Fruit fly (Drosophila melanogaster) whole organism, embryonic: ENCODE measurements around the gene CG42591.

Experiments
- Ada2b ChIP-seq: fragments of 200-800 bp; sonication (Bioruptor generic); IDR thresholded peaks from 2 replicates; pipeline ENCODE4 v1.3.6; 2022; ENCODE audit warnings: missing biosample characterization, missing genetic modification characterization
- Atf6 ChIP-seq: fragments of 200-800 bp; sonication (Bioruptor generic); IDR thresholded peaks from 2 replicates; pipeline ENCODE4 v1.3.6; 2022; ENCODE audit warnings: missing biosample characterization, missing genetic modification characterization
- Blimp-1 ChIP-seq: fragments of 200-800 bp; sonication (Bioruptor generic); optimal IDR thresholded peaks from 3 replicates; lab custom pipeline; 2018; ENCODE audit warnings: missing biosample characterization, missing genetic modification characterization, mild to moderate bottlenecking, moderate library complexity, missing genetic modification reagents
- CG12104 ChIP-seq: fragments of 200-800 bp; sonication (Bioruptor generic); optimal IDR thresholded peaks from 3 replicates; lab custom pipeline; 2016; ENCODE audit warnings: missing biosample characterization, missing genetic modification characterization
- CG1233 ChIP-seq: fragments of 200-800 bp; sonication (Bioruptor generic); optimal IDR thresholded peaks from 4 replicates; lab custom pipeline; 2018; ENCODE audit warnings: missing biosample characterization, mild to moderate bottlenecking, missing genetic modification characterization
- CG13424 ChIP-seq: fragments of 200-800 bp; sonication (Bioruptor generic); optimal IDR thresholded peaks from 2 replicates; lab custom pipeline; 2019; ENCODE audit warnings: missing biosample characterization, mild to moderate bottlenecking, missing genetic modification characterization, moderate library complexity
- CG14710 ChIP-seq: fragments of 200-800 bp; sonication (Bioruptor generic); optimal IDR thresholded peaks from 3 replicates; lab custom pipeline; 2019; ENCODE audit warnings: missing biosample characterization, mild to moderate bottlenecking, missing genetic modification characterization, moderate library complexity
- CG15011 ChIP-seq: fragments of 200-800 bp; sonication (Bioruptor generic); optimal IDR thresholded peaks from 3 replicates; lab custom pipeline; 2018; ENCODE audit warnings: missing biosample characterization, mild to moderate bottlenecking, missing genetic modification characterization
- CG16813 ChIP-seq: fragments of 200-800 bp; sonication (Bioruptor generic); IDR thresholded peaks from 3 replicates; pipeline ENCODE4 v1.3.6; 2022; ENCODE audit warnings: missing biosample characterization, missing genetic modification characterization; ENCODE audit not compliant: partially characterized antibody
- CG18764 ChIP-seq: fragments of 200-800 bp; sonication (Bioruptor generic); optimal IDR thresholded peaks from 3 replicates; lab custom pipeline; 2016; ENCODE audit warnings: missing biosample characterization, missing genetic modification characterization
- CG2199 ChIP-seq: fragments of 200-800 bp; sonication (Bioruptor generic); IDR thresholded peaks from 3 replicates; pipeline ENCODE4 v1.3.6; 2022; ENCODE audit warnings: missing biosample characterization, missing genetic modification characterization
- CG2875 ChIP-seq: fragments of 200-800 bp; sonication (Bioruptor generic); optimal IDR thresholded peaks from 2 replicates; lab custom pipeline; 2017; ENCODE audit warnings: missing biosample characterization, mild to moderate bottlenecking, missing genetic modification characterization, missing genetic modification reagents
- CG3407 ChIP-seq: fragments of 200-800 bp; sonication (Bioruptor generic); optimal IDR thresholded peaks from 2 replicates; lab custom pipeline; 2018; ENCODE audit warnings: missing biosample characterization, mild to moderate bottlenecking, missing genetic modification characterization
- CG42726 ChIP-seq: fragments of 200-800 bp; sonication (Bioruptor generic); IDR thresholded peaks from 2 replicates; pipeline ENCODE4 v1.3.6; 2022; ENCODE audit warnings: missing biosample characterization, missing genetic modification characterization; ENCODE audit not compliant: partially characterized antibody
- CG9437 ChIP-seq: fragments of 200-800 bp; sonication (Bioruptor generic); optimal IDR thresholded peaks from 2 replicates; lab custom pipeline; 2018; ENCODE audit warnings: missing biosample characterization, mild to moderate bottlenecking, missing genetic modification characterization
- Camta ChIP-seq: fragments of 200-800 bp; sonication (Bioruptor generic); optimal IDR thresholded peaks from 2 replicates; lab custom pipeline; 2016; ENCODE audit warnings: missing biosample characterization, missing genetic modification characterization
- D19B ChIP-seq: fragments of 200-800 bp; sonication (Bioruptor generic); optimal IDR thresholded peaks from 2 replicates; lab custom pipeline; 2017; ENCODE audit warnings: missing biosample characterization, mild to moderate bottlenecking, missing genetic modification characterization
- Dfd ChIP-seq, 2 experiments: fragments of >200 bp; optimal IDR thresholded peaks; 2 replicates each; lab custom pipeline; 2017; ENCODE audit warnings: missing biosample characterization in 2 of 2, missing genetic modification characterization in 2 of 2
- Dp ChIP-seq: fragments of 200-800 bp; sonication (Bioruptor generic); optimal IDR thresholded peaks from 2 replicates; lab custom pipeline; 2018; ENCODE audit warnings: missing biosample characterization, mild to moderate bottlenecking, missing genetic modification characterization, moderate library complexity
- Drgx ChIP-seq: fragments of 200-800 bp; sonication (Bioruptor generic); IDR thresholded peaks from 2 replicates; pipeline ENCODE4 v1.3.6; 2022; ENCODE audit warnings: missing biosample characterization, missing genetic modification characterization
- Fer3 ChIP-seq: fragments of 200-800 bp; sonication (Bioruptor generic); optimal IDR thresholded peaks from 2 replicates; lab custom pipeline; 2018; ENCODE audit warnings: missing biosample characterization, mild to moderate bottlenecking, missing genetic modification characterization, moderate library complexity
- Lhr ChIP-seq: fragments of 200-800 bp; sonication (Bioruptor generic); optimal IDR thresholded peaks from 3 replicates; lab custom pipeline; 2017; ENCODE audit warnings: mild to moderate bottlenecking, missing biosample characterization, missing genetic modification reagents, missing genetic modification characterization
- Meics ChIP-seq: fragments of 200-800 bp; sonication (Bioruptor generic); optimal IDR thresholded peaks from 2 replicates; lab custom pipeline; 2017; ENCODE audit warnings: missing biosample characterization, mild to moderate bottlenecking, missing genetic modification characterization
- Sry-β ChIP-seq: fragments of 200-800 bp; sonication (Bioruptor generic); optimal IDR thresholded peaks from 2 replicates; lab custom pipeline; 2018; ENCODE audit warnings: missing biosample characterization, mild to moderate bottlenecking, missing genetic modification characterization, moderate library complexity
- Ssrp ChIP-seq: fragments of 200-800 bp; sonication (Bioruptor generic); optimal IDR thresholded peaks from 2 replicates; lab custom pipeline; 2018; ENCODE audit warnings: missing biosample characterization, mild to moderate bottlenecking, missing genetic modification characterization, moderate library complexity
- Tbp ChIP-seq: fragments of >200 bp; optimal IDR thresholded peaks from 2 replicates; lab custom pipeline; 2018; ENCODE audit warnings: missing biosample characterization, missing genetic modification characterization
- Vsx1 ChIP-seq: fragments of 200-800 bp; sonication (Bioruptor generic); optimal IDR thresholded peaks from 2 replicates; lab custom pipeline; 2017; ENCODE audit warnings: missing biosample characterization, mild to moderate bottlenecking, missing genetic modification characterization, missing genetic modification reagents
- Xrp1 ChIP-seq: fragments of 200-800 bp; sonication (Bioruptor generic); IDR thresholded peaks from 2 replicates; pipeline ENCODE4 v1.3.6; 2022; ENCODE audit warnings: missing biosample characterization, missing genetic modification characterization
- chif ChIP-seq, 2 experiments: fragments of 200-800 bp; sonication (Bioruptor generic); optimal IDR thresholded peaks; 3 replicates each; lab custom pipeline; 2016; ENCODE audit warnings: missing biosample characterization in 2 of 2, missing genetic modification characterization in 2 of 2
- cwo ChIP-seq: fragments of 200-800 bp; sonication (Bioruptor generic); optimal IDR thresholded peaks from 3 replicates; lab custom pipeline; 2017; ENCODE audit warnings: missing biosample characterization, missing genetic modification characterization, mild to moderate bottlenecking, moderate library complexity, missing genetic modification reagents
- dpn ChIP-seq, 2 experiments: fragments of 200-800 bp; sonication (Bioruptor generic); optimal IDR thresholded peaks; 3 replicates each; lab custom pipeline; 2016; ENCODE audit warnings: missing biosample characterization in 2 of 2, missing genetic modification characterization in 2 of 2
- en ChIP-seq: fragments of 200-800 bp; sonication (Bioruptor generic); optimal IDR thresholded peaks from 2 replicates; lab custom pipeline; 2016; ENCODE audit warnings: missing biosample characterization, missing genetic modification characterization
- ewg ChIP-seq: fragments of 200-800 bp; sonication (Bioruptor generic); optimal IDR thresholded peaks from 3 replicates; lab custom pipeline; 2017; ENCODE audit warnings: mild to moderate bottlenecking, missing biosample characterization, missing genetic modification reagents, missing genetic modification characterization
- gem ChIP-seq: fragments of 200-800 bp; sonication (Bioruptor generic); optimal IDR thresholded peaks from 2 replicates; lab custom pipeline; 2019; ENCODE audit warnings: missing biosample characterization, mild to moderate bottlenecking, missing genetic modification characterization, moderate library complexity
- lab ChIP-seq: fragments of 200-800 bp; sonication (Bioruptor generic); optimal IDR thresholded peaks from 3 replicates; lab custom pipeline; 2017; ENCODE audit warnings: missing biosample characterization, missing genetic modification characterization, mild to moderate bottlenecking, moderate library complexity, missing genetic modification reagents
- lilli ChIP-seq: fragments of 200-800 bp; sonication (Bioruptor generic); optimal IDR thresholded peaks from 3 replicates; lab custom pipeline; 2016; ENCODE audit warnings: missing biosample characterization, missing genetic modification characterization
- lola ChIP-seq, 3 experiments: fragments of >200 bp in 2 of 3; fragments of 200-800 bp in 1 of 3; sonication (Bioruptor generic) in 1 of 3; optimal IDR thresholded peaks; 2 replicates each; lab custom pipeline; 2017 to 2019; ENCODE audit warnings: missing biosample characterization in 3 of 3, missing genetic modification characterization in 3 of 3, mild to moderate bottlenecking in 1 of 3, moderate library complexity in 1 of 3
- luna ChIP-seq: fragments of 200-800 bp; sonication (Bioruptor generic); optimal IDR thresholded peaks from 2 replicates; lab custom pipeline; 2016; ENCODE audit warnings: missing biosample characterization, missing genetic modification characterization
- run ChIP-seq: fragments of 200-800 bp; sonication (Bioruptor generic); optimal IDR thresholded peaks from 3 replicates; lab custom pipeline; 2018; ENCODE audit warnings: missing biosample characterization, mild to moderate bottlenecking, missing genetic modification characterization
- sim ChIP-seq: fragments of 200-800 bp; sonication (Bioruptor generic); IDR thresholded peaks from 2 replicates; pipeline ENCODE4 v1.3.6; 2022; ENCODE audit warnings: missing biosample characterization, missing genetic modification characterization
- slou ChIP-seq: fragments of 200-800 bp; sonication (Bioruptor generic); optimal IDR thresholded peaks from 3 replicates; lab custom pipeline; 2016; ENCODE audit warnings: missing biosample characterization, missing genetic modification characterization
- sr ChIP-seq: fragments of 200-800 bp; sonication (Bioruptor generic); IDR thresholded peaks from 3 replicates; pipeline ENCODE4 v1.3.6; 2022; ENCODE audit warnings: missing biosample characterization, missing genetic modification characterization
- stc ChIP-seq: fragments of 200-800 bp; sonication (Bioruptor generic); IDR thresholded peaks from 2 replicates; pipeline ENCODE4 v1.3.6; 2022; ENCODE audit warnings: missing biosample characterization, missing genetic modification characterization
- tio ChIP-seq: fragments of 200-800 bp; sonication (Bioruptor generic); optimal IDR thresholded peaks from 2 replicates; lab custom pipeline; 2017; ENCODE audit warnings: missing biosample characterization, missing genetic modification characterization, inconsistent platforms
- tna ChIP-seq: fragments of 200-800 bp; sonication (Bioruptor generic); IDR thresholded peaks from 2 replicates; pipeline ENCODE4 v1.3.6; 2022; ENCODE audit warnings: missing biosample characterization, missing genetic modification characterization; ENCODE audit not compliant: partially characterized antibody
- usp ChIP-seq: fragments of >200 bp; optimal IDR thresholded peaks from 2 replicates; lab custom pipeline; 2017; ENCODE audit warnings: missing biosample characterization, missing genetic modification characterization
- wek ChIP-seq: fragments of 200-800 bp; sonication (Bioruptor generic); optimal IDR thresholded peaks from 3 replicates; lab custom pipeline; 2018; ENCODE audit warnings: missing biosample characterization, mild to moderate bottlenecking, missing genetic modification characterization, moderate library complexity
- zen ChIP-seq: fragments of 200-800 bp; sonication (Bioruptor generic); optimal IDR thresholded peaks from 3 replicates; lab custom pipeline; 2018; ENCODE audit warnings: missing biosample characterization, mild to moderate bottlenecking, missing genetic modification characterization, moderate library complexity
- zfh2 ChIP-seq: fragments of 200-800 bp; sonication (Bioruptor generic); optimal IDR thresholded peaks from 2 replicates; lab custom pipeline; 2016; ENCODE audit warnings: missing biosample characterization, missing genetic modification characterization

Gene CG42591

dm6 chr3L:8056740-8057253 lies 13.0 kb downstream of the CG42591 start (continued):
- TF ChIP-seq cwo (peak; percentile 40), Ssrp (peak; percentile 41), lola (GFP tag; optimal IDR thresholded peaks at IDR 0.05; lab: Kevin White, UChicago) (peak in 1 of 3 experiments; percentile 36), CG42726 (GFP tag; lab: Robert Waterston, UW) (no peak), Blimp-1 (GFP tag; lab: Kevin White, UChicago) (peak; percentile 57), Camta (GFP tag; lab: Kevin White, UChicago) (peak; percentile 29), Ada2b (GFP tag; lab: Robert Waterston, UW) (peak; percentile 59; the same call in 1 of the 2 replicates), lab (GFP tag; lab: Kevin White, UChicago) (peak; percentile 71), Meics (peak; percentile 64), en (GFP tag; lab: Kevin White, UChicago) (no peak), Xrp1 (GFP tag; lab: Robert Waterston, UW) (peak; percentile 46), CG3407 (GFP tag; lab: Kevin White, UChicago) (peak; percentile 35), CG1233 (peak; percentile 32), Vsx1 (GFP tag; lab: Kevin White, UChicago) (peak; percentile 1), Tbp (GFP tag; lab: Kevin White, UChicago) (no peak), CG12104 (no peak), Drgx (peak; percentile 76; the same call in 1 of the 2 replicates), zen (no peak), chif (GFP tag; optimal IDR thresholded peaks at IDR 0.05; lab: Kevin White, UChicago) (peak in 1 of 2 experiments; percentile 16), CG16813 (GFP tag; lab: Robert Waterston, UW) (no peak), lilli (GFP tag; lab: Kevin White, UChicago) (peak; percentile 9), CG9437 (GFP tag; lab: Kevin White, UChicago) (peak; percentile 53), luna (no peak), Dfd (GFP tag; optimal IDR thresholded peaks at IDR 0.05; lab: Kevin White, UChicago) (no peak), CG14710 (tag; lab: Kevin White, UChicago) (peak; percentile 17), stc (GFP tag; lab: Robert Waterston, UW) (peak; percentile 39; the same call in 1 of the 2 replicates), slou (GFP tag; lab: Kevin White, UChicago) (peak; percentile 26), tna (GFP tag; lab: Robert Waterston, UW) (no peak), dpn (GFP tag; optimal IDR thresholded peaks at IDR 0.05; lab: Kevin White, UChicago) (peak in 1 of 2 experiments; percentile 28), CG18764 (peak; percentile 24), CG2875 (peak; percentile 41), gem (tag; lab: Kevin White, UChicago) (peak; percentile 61), D19B (GFP tag; lab: Kevin White, UChicago) (peak; percentile 41), Sry-β (GFP tag; lab: Kevin White, UChicago) (no peak), sim (GFP tag; lab: Robert Waterston, UW) (no peak), ewg (GFP tag; lab: Kevin White, UChicago) (peak; percentile 5), run (tag; lab: Kevin White, UChicago) (no peak), CG15011 (GFP tag; lab: Kevin White, UChicago) (peak; percentile 49), usp (no peak), Atf6 (GFP tag; lab: Robert Waterston, UW) (no peak), zfh2 (GFP tag; lab: Kevin White, UChicago) (peak; percentile 17), Lhr (GFP tag; lab: Kevin White, UChicago) (no peak), wek (no peak), sr (no peak), Dp (GFP tag; lab: Kevin White, UChicago) (no peak), Fer3 (tag; lab: Kevin White, UChicago) (peak; percentile 24), tio (GFP tag; lab: Kevin White, UChicago) (peak; percentile 40), CG2199 (GFP tag; lab: Robert Waterston, UW) (no peak), CG13424 (tag; lab: Kevin White, UChicago) (peak; percentile 40)
